Fruit fly (Drosophila melanogaster) whole organism, embryonic: ENCODE measurements around the gene CG7781.
A peak's percentile ranks its signal among the peaks of the same experiment; 100 is the strongest.

ENCODE experiments used
- Ada2b ChIP-seq: fragments of 200-800 bp; sonication (Bioruptor generic); IDR thresholded peaks from 2 replicates; pipeline ENCODE4 v1.3.6; 2022; ENCODE audit warnings: missing biosample characterization, missing genetic modification characterization
- Aef1 ChIP-seq: fragments of 200-800 bp; sonication (Bioruptor generic); IDR thresholded peaks from 3 replicates; pipeline ENCODE4 v1.3.6; 2022; ENCODE audit warnings: missing biosample characterization, missing genetic modification characterization
- CG10543 ChIP-seq: fragments of 200-800 bp; sonication (Bioruptor generic); optimal IDR thresholded peaks from 3 replicates; lab custom pipeline; 2017; ENCODE audit warnings: missing biosample characterization, mild to moderate bottlenecking, missing genetic modification characterization, moderate library complexity
- CG1233 ChIP-seq: fragments of 200-800 bp; sonication (Bioruptor generic); optimal IDR thresholded peaks from 4 replicates; lab custom pipeline; 2018; ENCODE audit warnings: missing biosample characterization, mild to moderate bottlenecking, missing genetic modification characterization
- CG13424 ChIP-seq: fragments of 200-800 bp; sonication (Bioruptor generic); optimal IDR thresholded peaks from 2 replicates; lab custom pipeline; 2019; ENCODE audit warnings: missing biosample characterization, mild to moderate bottlenecking, missing genetic modification characterization, moderate library complexity
- CG13894 ChIP-seq: fragments of 200-800 bp; sonication (Bioruptor generic); optimal IDR thresholded peaks from 3 replicates; lab custom pipeline; 2018; ENCODE audit warnings: missing biosample characterization, mild to moderate bottlenecking, missing genetic modification characterization, moderate library complexity
- CG15073 ChIP-seq: fragments of 200-800 bp; sonication (Bioruptor generic); optimal IDR thresholded peaks from 2 replicates; lab custom pipeline; 2016; ENCODE audit warnings: missing biosample characterization, missing genetic modification characterization
- CG17361 ChIP-seq: fragments of 200-800 bp; sonication (Bioruptor generic); IDR thresholded peaks from 3 replicates; pipeline ENCODE4 v1.3.6; 2022; ENCODE audit warnings: missing biosample characterization, missing genetic modification characterization
- CG17568 ChIP-seq: fragments of 200-800 bp; sonication (Bioruptor generic); optimal IDR thresholded peaks from 2 replicates; lab custom pipeline; 2018; ENCODE audit warnings: missing biosample characterization, mild to moderate bottlenecking, missing genetic modification characterization, moderate library complexity
- CG17802 ChIP-seq: fragments of 200-800 bp; sonication (Bioruptor generic); optimal IDR thresholded peaks from 2 replicates; lab custom pipeline; 2018; ENCODE audit warnings: missing biosample characterization, mild to moderate bottlenecking, missing genetic modification characterization, moderate library complexity
- CG18011 ChIP-seq: fragments of 200-800 bp; sonication (Bioruptor generic); optimal IDR thresholded peaks from 2 replicates; lab custom pipeline; 2017; ENCODE audit warnings: missing biosample characterization, missing genetic modification characterization, mild to moderate bottlenecking, moderate library complexity, missing genotype
- CG18476 ChIP-seq: fragments of 200-800 bp; sonication (Bioruptor generic); optimal IDR thresholded peaks from 2 replicates; lab custom pipeline; 2016; ENCODE audit warnings: missing biosample characterization, mild to moderate bottlenecking, missing genetic modification characterization
- CG18619 ChIP-seq: fragments of 200-800 bp; sonication (Bioruptor generic); optimal IDR thresholded peaks from 3 replicates; lab custom pipeline; 2017; ENCODE audit warnings: missing biosample characterization, mild to moderate bottlenecking, missing genetic modification characterization
- CG2875 ChIP-seq: fragments of 200-800 bp; sonication (Bioruptor generic); optimal IDR thresholded peaks from 2 replicates; lab custom pipeline; 2017; ENCODE audit warnings: missing biosample characterization, mild to moderate bottlenecking, missing genetic modification characterization, missing genetic modification reagents
- CG2889 ChIP-seq: fragments of 200-800 bp; sonication (Bioruptor generic); IDR thresholded peaks from 3 replicates; pipeline ENCODE4 v1.3.6; 2022; ENCODE audit warnings: missing biosample characterization, missing genetic modification characterization
- CG32767 ChIP-seq: fragments of 200-800 bp; sonication (Bioruptor generic); IDR thresholded peaks from 2 replicates; pipeline ENCODE4 v1.3.6; 2022; ENCODE audit warnings: missing biosample characterization, missing genetic modification characterization
- CG3726 ChIP-seq: fragments of 200-800 bp; sonication (Bioruptor generic); IDR thresholded peaks from 3 replicates; pipeline ENCODE4, ENCODE4 v1.3.6; 2022; ENCODE audit warnings: missing biosample characterization, missing genetic modification characterization
- CG7357 ChIP-seq: fragments of 200-800 bp; sonication (Bioruptor generic); IDR thresholded peaks from 3 replicates; pipeline ENCODE4 v1.3.6; 2022; ENCODE audit warnings: missing biosample characterization, missing genetic modification characterization
- CG8359 ChIP-seq: fragments of 200-800 bp; sonication (Bioruptor generic); optimal IDR thresholded peaks from 2 replicates; lab custom pipeline; 2017; ENCODE audit warnings: missing biosample characterization, mild to moderate bottlenecking, missing genetic modification characterization, borderline replicate concordance
- CG9797 ChIP-seq: fragments of 200-800 bp; sonication (Bioruptor generic); optimal IDR thresholded peaks from 3 replicates; lab custom pipeline; 2018; ENCODE audit warnings: missing biosample characterization, mild to moderate bottlenecking, missing genetic modification characterization
- CTCF ChIP-seq: fragments of 200-800 bp; sonication (Bioruptor generic); optimal IDR thresholded peaks from 2 replicates; lab custom pipeline; 2017; ENCODE audit warnings: missing biosample characterization, mild to moderate bottlenecking, missing genetic modification characterization, moderate library complexity
- Camta ChIP-seq: fragments of 200-800 bp; sonication (Bioruptor generic); optimal IDR thresholded peaks from 2 replicates; lab custom pipeline; 2016; ENCODE audit warnings: missing biosample characterization, missing genetic modification characterization
- Eip74EF ChIP-seq, 2 experiments: fragments of 200-800 bp in 1 of 2; fragments of >200 bp in 1 of 2; sonication (Bioruptor generic) in 1 of 2; optimal IDR thresholded peaks; 2 replicates each; lab custom pipeline; 2017 to 2019; ENCODE audit warnings: missing biosample characterization in 2 of 2, missing genetic modification characterization in 2 of 2, mild to moderate bottlenecking in 1 of 2, moderate library complexity in 1 of 2
- Elba2 ChIP-seq: fragments of 200-800 bp; sonication (Bioruptor generic); optimal IDR thresholded peaks from 3 replicates; lab custom pipeline; 2016; ENCODE audit warnings: missing biosample characterization, missing genetic modification characterization
- H15 ChIP-seq: fragments of 200-800 bp; sonication (Bioruptor generic); IDR thresholded peaks from 3 replicates; pipeline ENCODE4 v1.3.6; 2022; ENCODE audit warnings: missing biosample characterization, missing genetic modification characterization
- HHEX ChIP-seq: fragments of 200-800 bp; sonication (Bioruptor generic); optimal IDR thresholded peaks from 3 replicates; lab custom pipeline; 2017; ENCODE audit warnings: missing biosample characterization, mild to moderate bottlenecking, missing genetic modification characterization, missing genetic modification reagents
- HLH54F ChIP-seq: fragments of 200-800 bp; sonication (Bioruptor generic); optimal IDR thresholded peaks from 3 replicates; lab custom pipeline; 2016; ENCODE audit warnings: missing biosample characterization, missing genetic modification characterization
- HmgD ChIP-seq: fragments of 200-800 bp; sonication (Bioruptor generic); optimal IDR thresholded peaks from 3 replicates; lab custom pipeline; 2016; ENCODE audit warnings: missing biosample characterization, missing genetic modification characterization
- Hsf ChIP-seq: fragments of 200-800 bp; sonication (Bioruptor generic); optimal IDR thresholded peaks from 3 replicates; lab custom pipeline; 2016; ENCODE audit warnings: missing biosample characterization, missing genetic modification characterization
- Jarid2 ChIP-seq: fragments of 200-800 bp; sonication (Bioruptor generic); optimal IDR thresholded peaks from 3 replicates; lab custom pipeline; 2017; ENCODE audit warnings: mild to moderate bottlenecking, missing biosample characterization, missing genetic modification reagents, missing genetic modification characterization
- NC2α ChIP-seq: fragments of 200-800 bp; sonication (Bioruptor generic); optimal IDR thresholded peaks from 2 replicates; lab custom pipeline; 2016; ENCODE audit warnings: missing biosample characterization, missing genetic modification characterization
- NC2β ChIP-seq: fragments of 200-800 bp; sonication (Bioruptor generic); optimal IDR thresholded peaks from 2 replicates; lab custom pipeline; 2016; ENCODE audit warnings: missing biosample characterization, missing genetic modification characterization
- Ravus ChIP-seq: fragments of 200-800 bp; sonication (Bioruptor generic); IDR thresholded peaks from 2 replicates; pipeline ENCODE4 v1.3.6; 2022; ENCODE audit warnings: missing biosample characterization, missing genetic modification characterization
- TFAM ChIP-seq: fragments of 200-800 bp; sonication (Bioruptor generic); optimal IDR thresholded peaks from 2 replicates; lab custom pipeline; 2017; ENCODE audit warnings: missing biosample characterization, missing genetic modification characterization, inconsistent platforms
- al ChIP-seq: fragments of 200-800 bp; sonication (Bioruptor generic); IDR thresholded peaks from 2 replicates; pipeline ENCODE4 v1.3.6; 2022; ENCODE audit warnings: missing biosample characterization, missing genetic modification characterization
- ato ChIP-seq: fragments of 200-800 bp; sonication (Bioruptor generic); IDR thresholded peaks from 2 replicates; pipeline ENCODE4 v1.3.6; 2022; ENCODE audit warnings: missing biosample characterization, missing genetic modification characterization; ENCODE audit not compliant: partially characterized antibody
- cato ChIP-seq: fragments of 200-800 bp; sonication (Bioruptor generic); optimal IDR thresholded peaks from 2 replicates; lab custom pipeline; 2016; ENCODE audit warnings: missing biosample characterization, missing genetic modification characterization, borderline replicate concordance
- chm ChIP-seq: fragments of 200-800 bp; sonication (Bioruptor generic); IDR thresholded peaks from 2 replicates; pipeline ENCODE4 v1.3.6; 2022; ENCODE audit warnings: missing biosample characterization, missing genetic modification characterization
- croc ChIP-seq: fragments of 200-800 bp; sonication (Bioruptor generic); conservative IDR thresholded peaks from 3 replicates; pipeline ENCODE4 v1.3.6; 2022; ENCODE audit warnings: missing biosample characterization, missing genetic modification characterization
- cwo ChIP-seq: fragments of 200-800 bp; sonication (Bioruptor generic); optimal IDR thresholded peaks from 3 replicates; lab custom pipeline; 2017; ENCODE audit warnings: missing biosample characterization, missing genetic modification characterization, mild to moderate bottlenecking, moderate library complexity, missing genetic modification reagents
- disco-r ChIP-seq: fragments of 200-800 bp; sonication (Bioruptor generic); optimal IDR thresholded peaks from 2 replicates; lab custom pipeline; 2016; ENCODE audit warnings: missing biosample characterization, missing genetic modification characterization
- grn ChIP-seq: fragments of 200-800 bp; sonication (Bioruptor generic); optimal IDR thresholded peaks from 3 replicates; lab custom pipeline; 2017; ENCODE audit warnings: missing biosample characterization, missing genetic modification characterization
- ham ChIP-seq: fragments of 200-800 bp; sonication (Bioruptor generic); IDR thresholded peaks from 2 replicates; pipeline ENCODE4 v1.3.6; 2022; ENCODE audit warnings: missing biosample characterization, missing genetic modification characterization
- inv ChIP-seq: fragments of 200-800 bp; sonication (Bioruptor generic); IDR thresholded peaks from 2 replicates; pipeline ENCODE4 v1.3.6; 2022; ENCODE audit warnings: missing biosample characterization, missing genetic modification characterization; ENCODE audit not compliant: partially characterized antibody
- mld ChIP-seq: fragments of 200-800 bp; sonication (Bioruptor generic); IDR thresholded peaks from 3 replicates; pipeline ENCODE4 v1.3.6; 2022; ENCODE audit warnings: missing biosample characterization, missing genetic modification characterization; ENCODE audit not compliant: partially characterized antibody
- run ChIP-seq: fragments of 200-800 bp; sonication (Bioruptor generic); optimal IDR thresholded peaks from 3 replicates; lab custom pipeline; 2018; ENCODE audit warnings: missing biosample characterization, mild to moderate bottlenecking, missing genetic modification characterization
- sob ChIP-seq: fragments of 200-800 bp; sonication (Bioruptor generic); IDR thresholded peaks from 2 replicates; pipeline ENCODE4 v1.3.6; 2022; ENCODE audit warnings: missing biosample characterization, missing genetic modification characterization
- tap ChIP-seq: fragments of 200-800 bp; optimal IDR thresholded peaks from 3 replicates; lab custom pipeline; 2019; ENCODE audit warnings: missing biosample characterization, mild to moderate bottlenecking, missing genetic modification characterization, moderate library complexity
- tna ChIP-seq: fragments of 200-800 bp; sonication (Bioruptor generic); IDR thresholded peaks from 2 replicates; pipeline ENCODE4 v1.3.6; 2022; ENCODE audit warnings: missing biosample characterization, missing genetic modification characterization; ENCODE audit not compliant: partially characterized antibody
- vfl ChIP-seq: fragments of 200-800 bp; sonication (Bioruptor generic); optimal IDR thresholded peaks from 2 replicates; lab custom pipeline; 2016; ENCODE audit warnings: missing biosample characterization, missing genetic modification characterization

Gene CG7781

DNA sequence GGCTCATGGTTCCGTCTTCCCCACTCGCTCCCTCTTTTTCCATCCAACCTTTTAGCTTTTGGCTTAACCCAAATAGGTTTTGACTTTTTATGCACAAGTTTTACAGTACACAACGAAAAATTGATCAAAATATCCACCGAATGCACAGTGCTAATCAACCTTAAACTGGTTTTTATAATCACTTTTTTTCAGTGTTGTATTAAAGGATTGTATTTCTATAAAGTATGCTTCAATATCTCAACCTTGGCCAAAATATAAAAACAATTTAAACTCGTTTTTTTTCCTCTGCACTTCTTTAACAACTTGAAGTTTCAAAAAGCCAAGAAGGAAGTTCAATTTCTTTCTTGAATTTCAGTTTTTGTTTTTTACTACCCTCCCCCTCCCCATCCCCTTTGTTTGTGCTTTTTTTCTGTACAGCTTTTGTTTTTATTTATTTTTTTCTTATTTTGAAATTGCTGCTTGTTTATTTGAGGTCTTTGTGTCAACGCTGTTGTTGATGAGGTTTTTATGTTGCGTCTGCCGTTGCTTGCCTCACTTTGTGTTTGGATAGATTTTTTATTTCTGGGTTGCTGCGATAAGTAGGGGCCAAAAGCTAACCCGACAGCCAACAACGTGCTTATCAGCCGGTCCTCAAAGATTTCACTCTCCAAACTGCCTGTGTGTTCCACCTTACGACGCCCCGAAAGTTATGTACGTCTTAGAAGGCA lies 40.1 kb downstream of the CG7781 start (continued):
- TF ChIP-seq ato: no peak
- TF ChIP-seq CG17361 (GFP tag; lab: Robert Waterston, UW): 0 out of 3 replicates have a peak, but pooled peaks have one; percentile 20
- TF ChIP-seq Ada2b (GFP tag; lab: Robert Waterston, UW): 0 out of 2 replicates have a peak, but pooled peaks have one; percentile 16
- no peak for TF ChIP-seq tap
- no peak for TF ChIP-seq CG7357 (GFP tag; lab: Robert Waterston, UW)
- no peak for TF ChIP-seq CG32767 (GFP tag; lab: Robert Waterston, UW)
- TF ChIP-seq tna: no peak
- TF ChIP-seq Hsf: no peak
- no peak for TF ChIP-seq HLH54F
- no peak for TF ChIP-seq inv
- TF ChIP-seq Camta: no peak
- TF ChIP-seq CG17802 (tag; lab: Kevin White, UChicago): no peak
- TF ChIP-seq TFAM (GFP tag; lab: Kevin White, UChicago): no peak
- no peak for TF ChIP-seq run
- no peak for TF ChIP-seq grn
- TF ChIP-seq CTCF (GFP tag; lab: Kevin White, UChicago): no peak
- no peak for TF ChIP-seq Jarid2
- TF ChIP-seq mld (GFP tag; lab: Robert Waterston, UW): no peak
- no peak for TF ChIP-seq CG8359 (GFP tag; lab: Kevin White, UChicago)
- peak; percentile 15 for TF ChIP-seq CG17568 (GFP tag; lab: Kevin White, UChicago)
- TF ChIP-seq Ravus (GFP tag; lab: Robert Waterston, UW): no peak
- TF ChIP-seq CG18619 (GFP tag; lab: Kevin White, UChicago): no peak
- no peak for TF ChIP-seq Aef1
- TF ChIP-seq H15: no peak
- no peak for TF ChIP-seq CG18011 (GFP tag; lab: Kevin White, UChicago)
- TF ChIP-seq vfl (GFP tag; lab: Kevin White, UChicago): no peak
- TF ChIP-seq CG15073 (GFP tag; lab: Kevin White, UChicago): no peak
- no peak for TF ChIP-seq HmgD
- no peak for TF ChIP-seq croc (GFP tag; lab: Robert Waterston, UW)
- peak in 1 of 2 experiments; percentile 20 for TF ChIP-seq Eip74EF (GFP tag; optimal IDR thresholded peaks at IDR 0.05; lab: Kevin White, UChicago)
- no peak for TF ChIP-seq disco-r
- no peak for TF ChIP-seq CG13424 (tag; lab: Kevin White, UChicago)
- TF ChIP-seq cato (GFP tag; lab: Kevin White, UChicago): no peak
- TF ChIP-seq NC2β: no peak
- peak; percentile 26; the same call in 1 of the 2 replicates for TF ChIP-seq chm (GFP tag; lab: Robert Waterston, UW)
- TF ChIP-seq HHEX: no peak
- TF ChIP-seq NC2α (GFP tag; lab: Kevin White, UChicago): no peak
- no peak for TF ChIP-seq al (GFP tag; lab: Robert Waterston, UW)
- no peak for TF ChIP-seq CG1233
- TF ChIP-seq CG13894: no peak
- no peak for TF ChIP-seq CG2875 (GFP tag; lab: Kevin White, UChicago)
- no peak for TF ChIP-seq CG9797 (GFP tag; lab: Kevin White, UChicago)
- TF ChIP-seq sob (GFP tag; lab: Robert Waterston, UW): no peak
- TF ChIP-seq ham (GFP tag; lab: Robert Waterston, UW): no peak
- no peak for TF ChIP-seq CG2889 (GFP tag; lab: Robert Waterston, UW)
- TF ChIP-seq Elba2 (GFP tag; lab: Kevin White, UChicago): no peak
- TF ChIP-seq cwo (GFP tag; lab: Kevin White, UChicago): no peak
- no peak for TF ChIP-seq CG3726 (GFP tag; lab: Robert Waterston, UW)
- no peak for TF ChIP-seq CG18476 (GFP tag; lab: Kevin White, UChicago)
- TF ChIP-seq CG10543 (GFP tag; lab: Kevin White, UChicago): no peak
